Fruit fly (Drosophila melanogaster) whole organism, embryonic: ENCODE data around the gene CG43367.

Experiments
- Adf1 ChIP-seq: fragments of 200-800 bp; sonication (Bioruptor generic); IDR thresholded peaks from 2 replicates; pipeline ENCODE4 v1.3.6; 2022; ENCODE audit warnings: missing biosample characterization, missing genetic modification characterization
- BtbVII ChIP-seq: fragments of 200-800 bp; sonication (Bioruptor generic); optimal IDR thresholded peaks from 3 replicates; lab custom pipeline; 2017; ENCODE audit warnings: missing biosample characterization, mild to moderate bottlenecking, missing genetic modification characterization
- CG10543 ChIP-seq: fragments of 200-800 bp; sonication (Bioruptor generic); optimal IDR thresholded peaks from 3 replicates; lab custom pipeline; 2017; ENCODE audit warnings: missing biosample characterization, mild to moderate bottlenecking, missing genetic modification characterization, moderate library complexity
- CG13123 ChIP-seq: fragments of 200-800 bp; sonication (Bioruptor generic); optimal IDR thresholded peaks from 2 replicates; lab custom pipeline; 2016; ENCODE audit warnings: missing biosample characterization, missing genetic modification characterization
- CG1529 ChIP-seq: fragments of 200-800 bp; sonication (Bioruptor generic); optimal IDR thresholded peaks from 3 replicates; lab custom pipeline; 2018; ENCODE audit warnings: missing biosample characterization, missing genetic modification characterization
- CG15479 ChIP-seq: fragments of 200-800 bp; sonication (Bioruptor generic); optimal IDR thresholded peaks from 3 replicates; lab custom pipeline; 2019; ENCODE audit warnings: missing biosample characterization, mild to moderate bottlenecking, missing genetic modification characterization, moderate library complexity
- CG18764 ChIP-seq: fragments of 200-800 bp; sonication (Bioruptor generic); optimal IDR thresholded peaks from 3 replicates; lab custom pipeline; 2016; ENCODE audit warnings: missing biosample characterization, missing genetic modification characterization
- CG31441 ChIP-seq: fragments of 200-800 bp; sonication (Bioruptor generic); IDR thresholded peaks from 2 replicates; pipeline ENCODE4 v1.3.6; 2022; ENCODE audit warnings: missing biosample characterization, missing genetic modification characterization
- CG33213 ChIP-seq: fragments of 200-800 bp; sonication (Bioruptor generic); optimal IDR thresholded peaks from 3 replicates; lab custom pipeline; 2016; ENCODE audit warnings: missing biosample characterization, missing genetic modification characterization
- CG5245 ChIP-seq: fragments of 200-800 bp; sonication (Bioruptor generic); optimal IDR thresholded peaks from 3 replicates; lab custom pipeline; 2016; ENCODE audit warnings: missing biosample characterization, missing genetic modification characterization
- CG7372 ChIP-seq: fragments of 200-800 bp; sonication (Bioruptor generic); IDR thresholded peaks from 2 replicates; pipeline ENCODE4 v1.3.6; 2022; ENCODE audit warnings: missing biosample characterization, missing genetic modification characterization
- CG8478 ChIP-seq: fragments of >200 bp; optimal IDR thresholded peaks from 2 replicates; lab custom pipeline; 2018
- CG8765 ChIP-seq: fragments of 200-800 bp; sonication (Bioruptor generic); IDR thresholded peaks from 2 replicates; pipeline ENCODE4 v1.3.6; 2022; ENCODE audit warnings: missing biosample characterization, missing genetic modification characterization
- CkIIα-i1 ChIP-seq: fragments of 200-800 bp; sonication (Bioruptor generic); IDR thresholded peaks from 2 replicates; pipeline ENCODE4 v1.3.6; 2022; ENCODE audit warnings: missing biosample characterization, missing genetic modification characterization
- D ChIP-seq, 2 experiments: fragments of 200-800 bp in 1 of 2; fragments of >200 bp in 1 of 2; sonication (Bioruptor generic) in 1 of 2; optimal IDR thresholded peaks; 2 replicates in 1 of 2; 3 replicates in 1 of 2; lab custom pipeline; 2017; ENCODE audit warnings: mild to moderate bottlenecking in 1 of 2, missing biosample characterization in 1 of 2, missing genetic modification characterization in 1 of 2, missing genetic modification reagents in 1 of 2
- D19A ChIP-seq: fragments of 200-800 bp; optimal IDR thresholded peaks from 3 replicates; lab custom pipeline; 2019; ENCODE audit warnings: missing biosample characterization, mild to moderate bottlenecking, missing genetic modification characterization, moderate library complexity
- Dp ChIP-seq: fragments of 200-800 bp; sonication (Bioruptor generic); optimal IDR thresholded peaks from 2 replicates; lab custom pipeline; 2018; ENCODE audit warnings: missing biosample characterization, mild to moderate bottlenecking, missing genetic modification characterization, moderate library complexity
- Drgx ChIP-seq: fragments of 200-800 bp; sonication (Bioruptor generic); IDR thresholded peaks from 2 replicates; pipeline ENCODE4 v1.3.6; 2022; ENCODE audit warnings: missing biosample characterization, missing genetic modification characterization
- E2f1 ChIP-seq: fragments of 200-800 bp; sonication (Bioruptor generic); IDR thresholded peaks from 2 replicates; pipeline ENCODE4 v1.3.6; 2022; ENCODE audit warnings: missing biosample characterization, missing genetic modification characterization
- Hmr ChIP-seq: fragments of 200-800 bp; sonication (Bioruptor generic); optimal IDR thresholded peaks from 3 replicates; lab custom pipeline; 2017; ENCODE audit warnings: mild to moderate bottlenecking, missing biosample characterization, missing genetic modification reagents, missing genetic modification characterization
- Hr51 ChIP-seq, 2 experiments: fragments of 200-800 bp; sonication (Bioruptor generic); optimal IDR thresholded peaks; 2 replicates in 1 of 2; 3 replicates in 1 of 2; lab custom pipeline; 2016 to 2018; ENCODE audit warnings: missing biosample characterization in 2 of 2, missing genetic modification characterization in 2 of 2, mild to moderate bottlenecking in 1 of 2, moderate library complexity in 1 of 2
- Lpt ChIP-seq: fragments of >200 bp; optimal IDR thresholded peaks from 2 replicates; lab custom pipeline; 2018; ENCODE audit warnings: missing biosample characterization, missing genetic modification characterization
- Med ChIP-seq: fragments of 200-800 bp; sonication (Bioruptor generic); peaks from one replicate; lab custom pipeline; 2016; ENCODE audit warnings: missing biosample characterization, missing genetic modification characterization, mild to moderate bottlenecking, inconsistent platforms, moderate library complexity
- Nf-YB ChIP-seq: fragments of 200-800 bp; sonication (Bioruptor generic); optimal IDR thresholded peaks from 3 replicates; lab custom pipeline; 2019; ENCODE audit warnings: missing biosample characterization, mild to moderate bottlenecking, missing genetic modification characterization, moderate library complexity
- Nf-YC ChIP-seq: fragments of 200-800 bp; optimal IDR thresholded peaks from 3 replicates; lab custom pipeline; 2019; ENCODE audit warnings: missing biosample characterization, mild to moderate bottlenecking, missing genetic modification characterization, moderate library complexity
- Oaz ChIP-seq: fragments of 200-800 bp; sonication (Bioruptor generic); IDR thresholded peaks from 2 replicates; pipeline ENCODE4 v1.3.6; 2022; ENCODE audit warnings: missing biosample characterization, missing genetic modification characterization
- PHDP ChIP-seq: fragments of 200-800 bp; sonication (Bioruptor generic); optimal IDR thresholded peaks from 3 replicates; lab custom pipeline; 2018; ENCODE audit warnings: missing biosample characterization, mild to moderate bottlenecking, missing genetic modification characterization, moderate library complexity
- Scr ChIP-seq: fragments of 200-800 bp; sonication (Bioruptor generic); IDR thresholded peaks from 2 replicates; pipeline ENCODE4 v1.3.6; 2022; ENCODE audit warnings: missing biosample characterization, missing genetic modification characterization; ENCODE audit not compliant: partially characterized antibody
- Six4 ChIP-seq: fragments of 200-800 bp; sonication (Bioruptor generic); optimal IDR thresholded peaks from 2 replicates; lab custom pipeline; 2016; ENCODE audit warnings: missing biosample characterization, missing genetic modification characterization
- Sox102F ChIP-seq: fragments of 200-800 bp; sonication (Bioruptor generic); optimal IDR thresholded peaks from 2 replicates; lab custom pipeline; 2018; ENCODE audit warnings: missing biosample characterization, mild to moderate bottlenecking, missing genetic modification characterization, moderate library complexity
- Trl ChIP-seq, 3 experiments: fragments of >200 bp in 2 of 3; fragments of 200-800 bp in 1 of 3; sonication (Bioruptor generic) in 1 of 3; optimal IDR thresholded peaks; 2 replicates in 1 of 3; 3 replicates in 2 of 3; lab custom pipeline; 2016 to 2017; ENCODE audit warnings: missing biosample characterization in 1 of 3, missing genetic modification characterization in 1 of 3
- Xbp1 ChIP-seq: fragments of 200-800 bp; sonication (Bioruptor generic); optimal IDR thresholded peaks from 3 replicates; lab custom pipeline; 2016; ENCODE audit warnings: missing biosample characterization, mild to moderate bottlenecking, missing genetic modification characterization
- cg ChIP-seq: fragments of 200-800 bp; sonication (Bioruptor generic); optimal IDR thresholded peaks from 3 replicates; lab custom pipeline; 2019; ENCODE audit warnings: missing biosample characterization, mild to moderate bottlenecking, missing genetic modification characterization, moderate library complexity
- chinmo ChIP-seq: fragments of 200-800 bp; sonication (Bioruptor generic); IDR thresholded peaks from 4 replicates; pipeline ENCODE4 v1.3.6; 2022; ENCODE audit warnings: missing biosample characterization, missing genetic modification characterization; ENCODE audit not compliant: partially characterized antibody
- chn ChIP-seq: fragments of 200-800 bp; sonication (Bioruptor generic); optimal IDR thresholded peaks from 2 replicates; lab custom pipeline; 2016; ENCODE audit warnings: missing biosample characterization, missing genetic modification characterization
- dan ChIP-seq: fragments of 200-800 bp; sonication (Bioruptor generic); IDR thresholded peaks from 2 replicates; pipeline ENCODE4 v1.3.6; 2022; ENCODE audit warnings: missing biosample characterization, missing genetic modification characterization
- eyg ChIP-seq: fragments of 200-800 bp; sonication (Bioruptor generic); optimal IDR thresholded peaks from 3 replicates; lab custom pipeline; 2016; ENCODE audit warnings: missing biosample characterization, missing genetic modification characterization
- gfzf ChIP-seq: fragments of 200-800 bp; sonication (Bioruptor generic); optimal IDR thresholded peaks from 2 replicates; lab custom pipeline; 2016; ENCODE audit warnings: missing biosample characterization, mild to moderate bottlenecking, missing genetic modification characterization, moderate library complexity
- hkb ChIP-seq, 2 experiments: fragments of 200-800 bp in 1 of 2; fragments of >200 bp in 1 of 2; sonication (Bioruptor generic) in 1 of 2; IDR thresholded peaks in 1 of 2; optimal IDR thresholded peaks in 1 of 2; 2 replicates each; pipeline versions ENCODE4 v1.3.6 to Lab custom; 2017 to 2022; ENCODE audit warnings: missing biosample characterization in 1 of 2, missing genetic modification characterization in 1 of 2
- kah ChIP-seq: fragments of 200-800 bp; sonication (Bioruptor generic); optimal IDR thresholded peaks from 2 replicates; lab custom pipeline; 2018; ENCODE audit warnings: missing biosample characterization, mild to moderate bottlenecking, missing genetic modification characterization
- kni ChIP-seq: fragments of 200-800 bp; sonication (Bioruptor generic); optimal IDR thresholded peaks from 3 replicates; lab custom pipeline; 2017; ENCODE audit warnings: mild to moderate bottlenecking, missing biosample characterization, missing genetic modification reagents, missing genetic modification characterization
- onecut ChIP-seq: fragments of 200-800 bp; sonication (Bioruptor generic); IDR thresholded peaks from 2 replicates; pipeline ENCODE4 v1.3.6; 2022; ENCODE audit warnings: missing biosample characterization, missing genetic modification characterization
- prd ChIP-seq, 3 experiments: fragments of >200 bp in 2 of 3; fragments of 200-800 bp in 1 of 3; sonication (Bioruptor generic) in 1 of 3; optimal IDR thresholded peaks in 2 of 3; IDR thresholded peaks in 1 of 3; 2 replicates in 2 of 3; 3 replicates in 1 of 3; pipeline versions ENCODE4 v1.3.6 to Lab custom; 2017 to 2022; ENCODE audit warnings: missing biosample characterization in 1 of 3, missing genetic modification characterization in 1 of 3
- sqz ChIP-seq: fragments of 200-800 bp; sonication (Bioruptor generic); optimal IDR thresholded peaks from 3 replicates; lab custom pipeline; 2018; ENCODE audit warnings: missing biosample characterization, mild to moderate bottlenecking, missing genetic modification characterization
- tna ChIP-seq: fragments of 200-800 bp; sonication (Bioruptor generic); IDR thresholded peaks from 2 replicates; pipeline ENCODE4 v1.3.6; 2022; ENCODE audit warnings: missing biosample characterization, missing genetic modification characterization; ENCODE audit not compliant: partially characterized antibody
- unpg ChIP-seq: fragments of 200-800 bp; sonication (Bioruptor generic); optimal IDR thresholded peaks from 3 replicates; lab custom pipeline; 2018; ENCODE audit warnings: missing biosample characterization, mild to moderate bottlenecking, missing genetic modification characterization, moderate library complexity
- vvl ChIP-seq: fragments of 200-800 bp; sonication (Bioruptor generic); IDR thresholded peaks from 2 replicates; pipeline ENCODE4 v1.3.6; 2022; ENCODE audit warnings: missing biosample characterization, missing genetic modification characterization

CG43367 gene

dm6 chr3L:4232724-4233367, 39.1 kb downstream of the CG43367 start (continued):
- TF ChIP-seq CG1529, result no peak
- TF ChIP-seq Hr51 (GFP tag; optimal IDR thresholded peaks at IDR 0.05; lab: Kevin White, UChicago), result peak in 1 of 2 experiments; percentile 14
- no peak for TF ChIP-seq prd (optimal IDR thresholded peaks at IDR 0.05; lab: Kevin White, UChicago)
- TF ChIP-seq prd (GFP tag; IDR thresholded peaks at IDR 0.05; lab: Robert Waterston, UW), result no peak
- peak; percentile 22 for TF ChIP-seq PHDP
- no peak for TF ChIP-seq CG33213
- no peak for TF ChIP-seq CG8478
- TF ChIP-seq CkIIα-i1 (GFP tag; lab: Robert Waterston, UW), result no peak
- TF ChIP-seq kah (GFP tag; lab: Kevin White, UChicago), result no peak
- TF ChIP-seq sqz (GFP tag; lab: Kevin White, UChicago), result no peak
- no peak for TF ChIP-seq CG7372 (GFP tag; lab: Robert Waterston, UW)
- no peak for TF ChIP-seq Lpt
- TF ChIP-seq CG15479 (GFP tag; lab: Kevin White, UChicago), result no peak
- TF ChIP-seq BtbVII (GFP tag; lab: Kevin White, UChicago), result no peak
- no peak for TF ChIP-seq Six4 (GFP tag; lab: Kevin White, UChicago)
- TF ChIP-seq Xbp1 (GFP tag; lab: Kevin White, UChicago), result peak; percentile 6
- TF ChIP-seq D19A (tag; lab: Kevin White, UChicago), result peak; percentile 98
- no peak for TF ChIP-seq eyg (GFP tag; lab: Kevin White, UChicago)
- no peak for TF ChIP-seq chn (GFP tag; lab: Kevin White, UChicago)
- no peak for TF ChIP-seq E2f1 (GFP tag; lab: Robert Waterston, UW)
- no peak for TF ChIP-seq Hmr
- peak; percentile 45 for TF ChIP-seq Sox102F (GFP tag; lab: Kevin White, UChicago)
- no peak for TF ChIP-seq CG18764 (GFP tag; lab: Kevin White, UChicago)
- TF ChIP-seq CG13123 (GFP tag; lab: Kevin White, UChicago), result no peak

- TF ChIP-seq Nf-YC (peak; percentile 45), Scr (GFP tag; lab: Robert Waterston, UW) (no peak), vvl (GFP tag; lab: Robert Waterston, UW) (peak; percentile 57), CkIIα-i1 (GFP tag; lab: Robert Waterston, UW) (no peak), Med (GFP tag; lab: Kevin White, UChicago) (peak; percentile 54), dan (GFP tag; lab: Robert Waterston, UW) (no peak), CG10543 (peak; percentile 8), unpg (GFP tag; lab: Kevin White, UChicago) (no peak), CG31441 (no peak), CG8765 (GFP tag; lab: Robert Waterston, UW) (no peak), Trl (optimal IDR thresholded peaks at IDR 0.05; lab: Kevin White, UChicago) (peak; percentile 54 to 69), Trl (GFP tag; optimal IDR thresholded peaks at IDR 0.05; lab: Kevin White, UChicago) (no peak), CG5245 (GFP tag; lab: Kevin White, UChicago) (no peak), onecut (peak; percentile 65), tna (GFP tag; lab: Robert Waterston, UW) (peak; percentile 30; the same call in 1 of the 2 replicates), cg (GFP tag; lab: Kevin White, UChicago) (peak; percentile 94), D (optimal IDR thresholded peaks at IDR 0.05; lab: Kevin White, UChicago) (peak; percentile 43), D (GFP tag; optimal IDR thresholded peaks at IDR 0.05; lab: Kevin White, UChicago) (no peak), Oaz (no peak), Drgx (GFP tag; lab: Robert Waterston, UW) (no peak), Dp (GFP tag; lab: Kevin White, UChicago) (no peak), kni (GFP tag; lab: Kevin White, UChicago) (peak; percentile 19), Nf-YB (GFP tag; lab: Kevin White, UChicago) (peak; percentile 61), Adf1 (GFP tag; lab: Robert Waterston, UW) (peak; percentile 58), gfzf (no peak), hkb (optimal IDR thresholded peaks at IDR 0.05; lab: Kevin White, UChicago) (no peak), hkb (GFP tag; IDR thresholded peaks at IDR 0.05; lab: Robert Waterston, UW) (no peak), chinmo (GFP tag; lab: Robert Waterston, UW) (peak; percentile 83; the same call in 1 of the 4 replicates)
Measured at dm6 chr3L:4233603-4234277, 39.9 kb downstream of the CG43367 start.
